Fruit fly (Drosophila melanogaster): ENCODE data around the gene CG9356.

Gene CG9356

DNA sequence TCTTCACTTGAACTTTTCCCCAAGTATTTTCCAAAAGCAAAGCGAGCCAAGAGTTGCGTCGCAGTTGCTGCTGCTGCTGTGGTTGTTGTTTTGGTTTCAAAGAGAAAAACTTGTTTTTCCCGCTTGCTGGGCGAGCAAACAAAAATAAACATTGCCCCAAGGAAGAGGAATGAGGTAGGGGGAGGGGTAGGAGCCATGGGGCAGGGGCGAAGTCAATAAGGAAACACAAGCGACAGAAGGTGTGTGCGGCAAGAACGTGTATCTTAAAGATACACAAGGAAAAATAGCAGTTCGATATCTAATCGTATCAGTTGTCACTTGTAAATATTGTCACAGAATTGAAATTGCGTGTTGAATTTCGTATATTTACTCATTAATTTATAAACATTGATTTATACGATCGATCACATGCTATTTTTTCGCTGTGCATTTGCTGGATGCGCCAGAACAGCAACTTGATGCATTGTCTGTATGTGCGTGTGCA, 10.5 kb downstream of the CG9356 start (continued):
- TF ChIP-seq fd64A (GFP tag; optimal IDR thresholded peaks at IDR 0.05) (peak; percentile 89), CG10654 (GFP tag; optimal IDR thresholded peaks at IDR 0.05) (peak; percentile 70), dan (GFP tag; IDR thresholded peaks at IDR 0.05) (0 out of 2 replicates have a peak, but pooled peaks have one; percentile 6), caup (GFP tag; optimal IDR thresholded peaks at IDR 0.05; ENCODE audit: severe bottlenecking) (peak; percentile 78), CG4360 (GFP tag; IDR thresholded peaks at IDR 0.05) (peak; percentile 89), jing (GFP tag; optimal IDR thresholded peaks at IDR 0.05) (peak; percentile 59), gem (tag; optimal IDR thresholded peaks at IDR 0.05) (peak; percentile 83), pum (GFP tag; optimal IDR thresholded peaks at IDR 0.05) (peak; percentile 50), CG34422 (GFP tag; IDR thresholded peaks at IDR 0.05) (peak; percentile 65; the same call in 1 of the 3 replicates), CG32532 (GFP tag; IDR thresholded peaks at IDR 0.05) (peak; percentile 56; the same call in 1 of the 2 replicates), Pdp1 (GFP tag; optimal IDR thresholded peaks at IDR 0.05) (peak in 1 of 2 experiments; percentile 44), Fer2 (tag; optimal IDR thresholded peaks at IDR 0.05) (peak; percentile 47), CG6765 (GFP tag; optimal IDR thresholded peaks at IDR 0.05) (peak; percentile 20), CG1602 (GFP tag; optimal IDR thresholded peaks at IDR 0.05) (peak; percentile 60), CG12659 (GFP tag; optimal IDR thresholded peaks at IDR 0.05) (peak; percentile 47), bab2 (GFP tag; optimal IDR thresholded peaks at IDR 0.05) (peak; percentile 63), CG11695 (GFP tag; IDR thresholded peaks at IDR 0.05) (peak; percentile 65; the same call in 2 of the 3 replicates), klu (GFP tag; IDR thresholded peaks at IDR 0.05) (no peak), bbx (GFP tag; IDR thresholded peaks at IDR 0.05; ENCODE audit: partially characterized antibody) (0 out of 2 replicates have a peak, but pooled peaks have one; percentile 18), Hand (GFP tag; optimal IDR thresholded peaks at IDR 0.05) (peak; percentile 19), ci (GFP tag; IDR thresholded peaks at IDR 0.05) (peak; percentile 87), zen (tag; optimal IDR thresholded peaks at IDR 0.05) (peak; percentile 50), CG17912 (GFP tag; optimal IDR thresholded peaks at IDR 0.05) (no peak), al (GFP tag; IDR thresholded peaks at IDR 0.05) (peak; percentile 22; the same call in 1 of the 2 replicates), CG2116 (GFP tag; optimal IDR thresholded peaks at IDR 0.05) (peak; percentile 46), CG15601 (tag; optimal IDR thresholded peaks at IDR 0.05) (peak; percentile 82), CG11696 (GFP tag; IDR thresholded peaks at IDR 0.05) (no peak), knrl (GFP tag; IDR thresholded peaks at IDR 0.05; ENCODE audit: partially characterized antibody) (0 out of 3 replicates have a peak, but pooled peaks have one; percentile 14), NK7.1 (GFP tag; optimal IDR thresholded peaks at IDR 0.05) (peak; percentile 0), mld (GFP tag; IDR thresholded peaks at IDR 0.05; ENCODE audit: partially characterized antibody) (no peak), CG9817 (tag; optimal IDR thresholded peaks at IDR 0.05) (peak; percentile 33), ase (GFP tag; IDR thresholded peaks at IDR 0.05) (0 out of 3 replicates have a peak, but pooled peaks have one; percentile 54), CG33213 (GFP tag; optimal IDR thresholded peaks at IDR 0.05) (peak; percentile 30), disco-r (GFP tag; optimal IDR thresholded peaks at IDR 0.05) (no peak), pita (GFP tag; optimal IDR thresholded peaks at IDR 0.05) (no peak), ATbp (GFP tag; optimal IDR thresholded peaks at IDR 0.05) (peak; percentile 71), ara (GFP tag; IDR thresholded peaks at IDR 0.05) (peak; percentile 89), Sin3A (optimal IDR thresholded peaks at IDR 0.05) (no peak), CG8944 (GFP tag; optimal IDR thresholded peaks at IDR 0.05) (peak; percentile 23), CG8281 (tag; optimal IDR thresholded peaks at IDR 0.05) (peak; percentile 43), CG32767 (GFP tag; IDR thresholded peaks at IDR 0.05) (no peak), peb (GFP tag; IDR thresholded peaks at IDR 0.05) (peak; percentile 57; the same call in 1 of the 2 replicates), HLH3B (GFP tag; IDR thresholded peaks at IDR 0.05) (peak; percentile 65), maf-S (GFP tag; optimal IDR thresholded peaks at IDR 0.05) (no peak), chinmo (GFP tag; IDR thresholded peaks at IDR 0.05; ENCODE audit: partially characterized antibody) (0 out of 4 replicates have a peak, but pooled peaks have one; percentile 54), amos (GFP tag; IDR thresholded peaks at IDR 0.05; ENCODE audit: partially characterized antibody) (no peak), ash1 (GFP tag; optimal IDR thresholded peaks at IDR 0.05) (no peak), ewg (GFP tag; optimal IDR thresholded peaks at IDR 0.05) (peak; percentile 64), unpg (GFP tag; optimal IDR thresholded peaks at IDR 0.05) (peak; percentile 79)

Measured in whole organism, embryonic.